Fruit fly (Drosophila melanogaster) whole organism, embryonic: ENCODE results near the gene jb.

Source experiments
- Asciz ChIP-seq: fragments of 200-800 bp; sonication (Bioruptor generic); optimal IDR thresholded peaks from 2 replicates; lab custom pipeline; 2017; ENCODE audit warnings: missing biosample characterization, mild to moderate bottlenecking, missing genetic modification characterization, missing genetic modification reagents
- Blimp-1 ChIP-seq: fragments of 200-800 bp; sonication (Bioruptor generic); optimal IDR thresholded peaks from 3 replicates; lab custom pipeline; 2018; ENCODE audit warnings: missing biosample characterization, missing genetic modification characterization, mild to moderate bottlenecking, moderate library complexity, missing genetic modification reagents
- C15 ChIP-seq: fragments of 200-800 bp; sonication (Bioruptor generic); IDR thresholded peaks from 3 replicates; pipeline ENCODE4 v1.3.6; 2022; ENCODE audit warnings: missing biosample characterization, missing genetic modification characterization
- CG10462 ChIP-seq: fragments of 200-800 bp; sonication (Bioruptor generic); optimal IDR thresholded peaks from 2 replicates; lab custom pipeline; 2016; ENCODE audit warnings: missing biosample characterization, missing genetic modification characterization
- CG11085 ChIP-seq: fragments of 200-800 bp; sonication (Bioruptor generic); IDR thresholded peaks from 2 replicates; pipeline ENCODE4 v1.3.6; 2022; ENCODE audit warnings: missing biosample characterization, missing genetic modification characterization
- CG12769 ChIP-seq: fragments of 200-800 bp; sonication (Bioruptor generic); optimal IDR thresholded peaks from 2 replicates; lab custom pipeline; 2019; ENCODE audit warnings: missing biosample characterization, mild to moderate bottlenecking, missing genetic modification characterization, moderate library complexity
- CG13775 ChIP-seq: fragments of 200-800 bp; sonication (Bioruptor generic); optimal IDR thresholded peaks from 3 replicates; lab custom pipeline; 2017; ENCODE audit warnings: missing biosample characterization, mild to moderate bottlenecking, missing genetic modification characterization
- CG14014 ChIP-seq: fragments of 200-800 bp; sonication (Bioruptor generic); IDR thresholded peaks from 2 replicates; pipeline ENCODE4 v1.3.6; 2022; ENCODE audit warnings: missing biosample characterization, missing genetic modification characterization
- CG15696 ChIP-seq: fragments of 200-800 bp; sonication (Bioruptor generic); optimal IDR thresholded peaks from 2 replicates; lab custom pipeline; 2019; ENCODE audit warnings: missing biosample characterization, mild to moderate bottlenecking, missing genetic modification characterization, moderate library complexity
- CG16815 ChIP-seq: fragments of 200-800 bp; sonication (Bioruptor generic); optimal IDR thresholded peaks from 3 replicates; lab custom pipeline; 2017; ENCODE audit warnings: missing biosample characterization, mild to moderate bottlenecking, missing genetic modification characterization
- CG17186 ChIP-seq: fragments of 200-800 bp; sonication (Bioruptor generic); optimal IDR thresholded peaks from 3 replicates; lab custom pipeline; 2017; ENCODE audit warnings: missing biosample characterization, missing genetic modification reagents, missing genetic modification characterization
- CG17612 ChIP-seq: fragments of 200-800 bp; sonication (Bioruptor generic); IDR thresholded peaks from 2 replicates; pipeline ENCODE4 v1.3.6; 2022; ENCODE audit warnings: missing biosample characterization, missing genetic modification characterization
- CG2129 ChIP-seq: fragments of 200-800 bp; sonication (Bioruptor generic); IDR thresholded peaks from 2 replicates; pipeline ENCODE4 v1.3.6; 2022; ENCODE audit warnings: missing biosample characterization, missing genetic modification characterization; ENCODE audit not compliant: partially characterized antibody
- CG2889 ChIP-seq: fragments of 200-800 bp; sonication (Bioruptor generic); IDR thresholded peaks from 3 replicates; pipeline ENCODE4 v1.3.6; 2022; ENCODE audit warnings: missing biosample characterization, missing genetic modification characterization
- CG31224 ChIP-seq: fragments of 200-800 bp; sonication (Bioruptor generic); IDR thresholded peaks from 2 replicates; pipeline ENCODE4 v1.3.6; 2022; ENCODE audit warnings: missing biosample characterization, missing genetic modification characterization
- CG31388 ChIP-seq: fragments of 200-800 bp; sonication (Bioruptor generic); optimal IDR thresholded peaks from 2 replicates; lab custom pipeline; 2016; ENCODE audit warnings: missing biosample characterization, missing genetic modification characterization
- CG42726 ChIP-seq: fragments of 200-800 bp; sonication (Bioruptor generic); IDR thresholded peaks from 2 replicates; pipeline ENCODE4 v1.3.6; 2022; ENCODE audit warnings: missing biosample characterization, missing genetic modification characterization; ENCODE audit not compliant: partially characterized antibody
- CG5180 ChIP-seq: fragments of 200-800 bp; sonication (Bioruptor generic); optimal IDR thresholded peaks from 3 replicates; lab custom pipeline; 2017; ENCODE audit warnings: missing biosample characterization, missing genetic modification characterization, mild to moderate bottlenecking, moderate library complexity, missing genetic modification reagents
- CG6813 ChIP-seq: fragments of 200-800 bp; sonication (Bioruptor generic); optimal IDR thresholded peaks from 2 replicates; lab custom pipeline; 2017; ENCODE audit warnings: missing biosample characterization, missing genetic modification characterization, mild to moderate bottlenecking, moderate library complexity, missing genetic modification reagents
- CG8359 ChIP-seq: fragments of 200-800 bp; sonication (Bioruptor generic); optimal IDR thresholded peaks from 2 replicates; lab custom pipeline; 2017; ENCODE audit warnings: missing biosample characterization, mild to moderate bottlenecking, missing genetic modification characterization, borderline replicate concordance
- CG9215 ChIP-seq: fragments of 200-800 bp; sonication (Bioruptor generic); IDR thresholded peaks from 2 replicates; pipeline ENCODE4 v1.3.6; 2022; ENCODE audit warnings: missing biosample characterization, missing genetic modification characterization
- Dll ChIP-seq: fragments of 200-800 bp; sonication (Bioruptor generic); IDR thresholded peaks from 4 replicates; pipeline ENCODE4 v1.3.6; 2022; ENCODE audit warnings: missing biosample characterization, missing genetic modification characterization; ENCODE audit not compliant: partially characterized antibody
- Doc3 ChIP-seq: fragments of 200-800 bp; sonication (Bioruptor generic); IDR thresholded peaks from 3 replicates; pipeline ENCODE4 v1.3.6; 2022; ENCODE audit warnings: missing biosample characterization, missing genetic modification characterization; ENCODE audit not compliant: partially characterized antibody
- Ets97D ChIP-seq: fragments of 200-800 bp; sonication (Bioruptor generic); optimal IDR thresholded peaks from 3 replicates; lab custom pipeline; 2016; ENCODE audit warnings: missing biosample characterization, missing genetic modification characterization
- H2.0 ChIP-seq: fragments of 200-800 bp; sonication (Bioruptor generic); IDR thresholded peaks from 2 replicates; pipeline ENCODE4 v1.3.6; 2022; ENCODE audit warnings: missing biosample characterization, missing genetic modification characterization
- HHEX ChIP-seq: fragments of 200-800 bp; sonication (Bioruptor generic); optimal IDR thresholded peaks from 3 replicates; lab custom pipeline; 2017; ENCODE audit warnings: missing biosample characterization, mild to moderate bottlenecking, missing genetic modification characterization, missing genetic modification reagents
- Hand ChIP-seq: fragments of 200-800 bp; sonication (Bioruptor generic); optimal IDR thresholded peaks from 2 replicates; lab custom pipeline; 2017; ENCODE audit warnings: mild to moderate bottlenecking, missing biosample characterization, missing genetic modification reagents, missing genetic modification characterization
- Usf ChIP-seq: fragments of 200-800 bp; sonication (Bioruptor generic); optimal IDR thresholded peaks from 2 replicates; lab custom pipeline; 2017; ENCODE audit warnings: missing genotype, missing biosample characterization, missing genetic modification characterization
- bbx ChIP-seq: fragments of 200-800 bp; sonication (Bioruptor generic); IDR thresholded peaks from 2 replicates; pipeline ENCODE4 v1.3.6; 2022; ENCODE audit warnings: missing biosample characterization, missing genetic modification characterization; ENCODE audit not compliant: partially characterized antibody
- bcd ChIP-seq: fragments of 200-800 bp; sonication (Bioruptor generic); optimal IDR thresholded peaks from 2 replicates; lab custom pipeline; 2017; ENCODE audit warnings: missing biosample characterization, mild to moderate bottlenecking, missing genetic modification characterization
- chinmo ChIP-seq: fragments of 200-800 bp; sonication (Bioruptor generic); IDR thresholded peaks from 4 replicates; pipeline ENCODE4 v1.3.6; 2022; ENCODE audit warnings: missing biosample characterization, missing genetic modification characterization; ENCODE audit not compliant: partially characterized antibody
- crc ChIP-seq: fragments of 200-800 bp; sonication (Bioruptor generic); optimal IDR thresholded peaks from 2 replicates; lab custom pipeline; 2016; ENCODE audit warnings: missing biosample characterization, missing genetic modification characterization
- da ChIP-seq: fragments of 200-800 bp; sonication (Bioruptor generic); optimal IDR thresholded peaks from 2 replicates; lab custom pipeline; 2016; ENCODE audit warnings: missing biosample characterization, missing genetic modification characterization
- ewg ChIP-seq: fragments of 200-800 bp; sonication (Bioruptor generic); optimal IDR thresholded peaks from 3 replicates; lab custom pipeline; 2017; ENCODE audit warnings: mild to moderate bottlenecking, missing biosample characterization, missing genetic modification reagents, missing genetic modification characterization
- fd3F ChIP-seq: fragments of 200-800 bp; sonication (Bioruptor generic); optimal IDR thresholded peaks from 2 replicates; lab custom pipeline; 2018; ENCODE audit warnings: missing biosample characterization, mild to moderate bottlenecking, missing genetic modification characterization, moderate library complexity
- fru ChIP-seq: fragments of >200 bp; optimal IDR thresholded peaks from 2 replicates; lab custom pipeline; 2017
- gcm ChIP-seq: fragments of 200-800 bp; sonication (Bioruptor generic); optimal IDR thresholded peaks from 2 replicates; lab custom pipeline; 2019; ENCODE audit warnings: missing biosample characterization, mild to moderate bottlenecking, missing genetic modification characterization, moderate library complexity
- insv ChIP-seq, 2 experiments: fragments of 200-800 bp; sonication (Bioruptor generic); optimal IDR thresholded peaks; 3 replicates each; lab custom pipeline; 2016 to 2018; ENCODE audit warnings: missing biosample characterization in 2 of 2, missing genetic modification characterization in 2 of 2
- klu ChIP-seq: fragments of 200-800 bp; sonication (Bioruptor generic); IDR thresholded peaks from 2 replicates; pipeline ENCODE4 v1.3.6; 2022; ENCODE audit warnings: missing biosample characterization, missing genetic modification characterization
- org-1 ChIP-seq: fragments of 200-800 bp; sonication (Bioruptor generic); optimal IDR thresholded peaks from 2 replicates; lab custom pipeline; 2017; ENCODE audit warnings: missing biosample characterization, missing genetic modification characterization
- p53 ChIP-seq: fragments of 200-800 bp; sonication (Bioruptor generic); optimal IDR thresholded peaks from 2 replicates; lab custom pipeline; 2016; ENCODE audit warnings: missing biosample characterization, missing genetic modification characterization
- slbo ChIP-seq: fragments of 200-800 bp; sonication (Bioruptor generic); IDR thresholded peaks from 2 replicates; pipeline ENCODE4 v1.3.6; 2022; ENCODE audit warnings: missing biosample characterization, missing genetic modification characterization
- sob ChIP-seq: fragments of 200-800 bp; sonication (Bioruptor generic); IDR thresholded peaks from 2 replicates; pipeline ENCODE4 v1.3.6; 2022; ENCODE audit warnings: missing biosample characterization, missing genetic modification characterization
- tio ChIP-seq: fragments of 200-800 bp; sonication (Bioruptor generic); optimal IDR thresholded peaks from 2 replicates; lab custom pipeline; 2017; ENCODE audit warnings: missing biosample characterization, missing genetic modification characterization, inconsistent platforms
- unc-4 ChIP-seq: fragments of 200-800 bp; sonication (Bioruptor generic); IDR thresholded peaks from 2 replicates; pipeline ENCODE4 v1.3.6; 2022; ENCODE audit warnings: missing biosample characterization, missing genetic modification characterization; ENCODE audit not compliant: partially characterized antibody
- unpg ChIP-seq: fragments of 200-800 bp; sonication (Bioruptor generic); optimal IDR thresholded peaks from 3 replicates; lab custom pipeline; 2018; ENCODE audit warnings: missing biosample characterization, mild to moderate bottlenecking, missing genetic modification characterization, moderate library complexity
- vnd ChIP-seq: fragments of 200-800 bp; sonication (Bioruptor generic); IDR thresholded peaks from 3 replicates; pipeline ENCODE4 v1.3.6; 2022; ENCODE audit warnings: missing biosample characterization, missing genetic modification characterization; ENCODE audit not compliant: partially characterized antibody

Gene jb

DNA sequence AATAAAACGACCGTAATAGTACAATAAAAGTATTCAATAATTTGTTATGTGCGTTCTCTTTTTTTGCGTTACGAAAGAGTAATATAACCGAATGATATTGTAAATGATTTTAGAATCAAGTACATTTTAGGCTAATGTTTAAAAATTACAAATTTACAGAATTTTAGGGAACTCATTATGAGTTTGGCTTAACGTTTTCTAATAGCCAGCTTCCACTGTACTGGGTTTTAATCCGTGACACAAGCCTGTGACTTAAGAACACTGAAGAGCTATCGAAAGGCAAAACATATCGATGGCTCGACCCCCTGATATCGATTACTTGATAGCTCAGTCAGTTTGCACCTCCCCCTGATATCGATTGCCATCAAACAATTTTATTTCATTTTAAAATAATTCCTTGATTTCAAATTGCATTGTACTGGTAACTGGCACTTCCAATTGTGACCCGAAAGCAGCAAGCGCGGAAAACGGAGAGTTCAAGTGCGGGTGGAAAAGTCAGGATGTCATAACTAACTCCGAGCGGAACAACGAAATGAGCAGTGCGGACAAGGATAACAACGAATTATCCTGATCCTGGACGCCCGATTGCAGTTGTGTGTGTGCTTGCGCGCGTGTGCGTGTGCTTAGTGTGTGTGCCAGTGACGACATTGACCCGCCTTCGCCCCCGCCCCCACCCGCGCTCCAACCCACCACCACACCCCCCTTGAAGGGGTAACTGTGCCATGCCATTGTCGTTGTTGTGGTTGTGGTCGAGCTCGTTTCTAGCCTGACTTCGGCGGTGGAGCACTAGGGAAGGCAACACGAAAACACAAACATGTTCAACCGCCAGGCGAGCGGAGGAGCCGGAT, 3.7 kb upstream of the jb start, which contains the start of gene HERC2 (continued):
- no peak for TF ChIP-seq tio
- no peak for TF ChIP-seq gcm (GFP tag; lab: Kevin White, UChicago)
- peak; percentile 23 for TF ChIP-seq CG16815 (GFP tag; lab: Kevin White, UChicago)
- no peak for TF ChIP-seq CG8359
- TF ChIP-seq Dll (GFP tag; lab: Robert Waterston, UW): peak; percentile 79
- TF ChIP-seq Hand (GFP tag; lab: Kevin White, UChicago): no peak
- no peak for TF ChIP-seq Blimp-1
- peak; percentile 87 for TF ChIP-seq vnd (GFP tag; lab: Robert Waterston, UW)
- TF ChIP-seq org-1 (GFP tag; lab: Kevin White, UChicago): no peak
- TF ChIP-seq CG2129 (GFP tag; lab: Robert Waterston, UW): peak; percentile 69
- no peak for TF ChIP-seq fd3F
- peak; percentile 63; the same call in 1 of the 2 replicates for TF ChIP-seq sob (GFP tag; lab: Robert Waterston, UW)
- TF ChIP-seq CG5180: no peak
- TF ChIP-seq CG17186 (GFP tag; lab: Kevin White, UChicago): peak; percentile 17
- peak; percentile 78 for TF ChIP-seq Doc3 (GFP tag; lab: Robert Waterston, UW)
- TF ChIP-seq Usf (GFP tag; lab: Kevin White, UChicago): no peak
- no peak for TF ChIP-seq insv (GFP tag; optimal IDR thresholded peaks at IDR 0.05; lab: Kevin White, UChicago)
- TF ChIP-seq CG10462 (GFP tag; lab: Kevin White, UChicago): no peak
- peak; percentile 25 for TF ChIP-seq p53 (GFP tag; lab: Kevin White, UChicago)
- TF ChIP-seq chinmo: peak; percentile 89; the same call in 3 of the 4 replicates
- 0 out of 3 replicates have a peak, but pooled peaks have one; percentile 18 for TF ChIP-seq CG2889 (GFP tag; lab: Robert Waterston, UW)
- TF ChIP-seq CG12769 (tag; lab: Kevin White, UChicago): no peak
- TF ChIP-seq CG42726 (GFP tag; lab: Robert Waterston, UW): peak; percentile 87
- no peak for TF ChIP-seq CG31388
- TF ChIP-seq bcd: peak; percentile 56
- TF ChIP-seq da: no peak
- TF ChIP-seq slbo (GFP tag; lab: Robert Waterston, UW): peak; percentile 82
- no peak for TF ChIP-seq ewg
- no peak for TF ChIP-seq CG6813 (GFP tag; lab: Kevin White, UChicago)
- peak; percentile 94 for TF ChIP-seq bbx (GFP tag; lab: Robert Waterston, UW)
- TF ChIP-seq unpg (GFP tag; lab: Kevin White, UChicago): no peak
- 0 out of 3 replicates have a peak, but pooled peaks have one; percentile 10 for TF ChIP-seq C15 (GFP tag; lab: Robert Waterston, UW)
- no peak for TF ChIP-seq crc (GFP tag; lab: Kevin White, UChicago)
- no peak for TF ChIP-seq klu
- TF ChIP-seq Ets97D (GFP tag; lab: Kevin White, UChicago): peak; percentile 41
- TF ChIP-seq CG11085 (GFP tag; lab: Robert Waterston, UW): peak; percentile 47; the same call in 1 of the 2 replicates
- peak; percentile 19 for TF ChIP-seq CG15696 (tag; lab: Kevin White, UChicago)
- TF ChIP-seq Asciz: no peak
- peak; percentile 77 for TF ChIP-seq unc-4 (GFP tag; lab: Robert Waterston, UW)
- no peak for TF ChIP-seq HHEX (GFP tag; lab: Kevin White, UChicago)
- peak; percentile 34 for TF ChIP-seq CG13775
- no peak for TF ChIP-seq fru (lab: Kevin White, UChicago)
- 0 out of 2 replicates have a peak, but pooled peaks have one; percentile 12 for TF ChIP-seq CG17612 (GFP tag; lab: Robert Waterston, UW)
- peak; percentile 70 for TF ChIP-seq CG9215 (GFP tag; lab: Robert Waterston, UW)
- TF ChIP-seq CG14014 (GFP tag; lab: Robert Waterston, UW): 0 out of 2 replicates have a peak, but pooled peaks have one; percentile 24
- TF ChIP-seq H2.0 (GFP tag; lab: Robert Waterston, UW): peak; percentile 39; the same call in 1 of the 2 replicates
- TF ChIP-seq CG31224: no peak
